Worm (Caenorhabditis elegans) whole organism, midembryonic: ENCODE measurements around the gene B0507.3.

Experiments used
- T22C8.4 ChIP-seq: fragments of 200-800 bp; sonication (Bioruptor generic); IDR thresholded peaks from 2 replicates; pipeline ENCODE4 v1.3.6; 2022; ENCODE audit warnings: missing genetic modification characterization, missing compliant biosample characterization
- cog-1 ChIP-seq: sonication (generic microtip); optimal IDR thresholded peaks from 2 replicates; lab custom pipeline; 2016; ENCODE audit warnings: missing genetic modification characterization, missing compliant biosample characterization
- flt-1 ChIP-seq: fragments of 200-800 bp; sonication (Bioruptor generic); IDR thresholded peaks from 2 replicates; pipeline ENCODE4 v1.3.6; 2022; ENCODE audit warnings: missing genetic modification characterization, missing compliant biosample characterization
- klf-2 ChIP-seq: fragments of 200-800 bp; sonication (Bioruptor generic); conservative IDR thresholded peaks from 2 replicates; pipeline ENCODE4 v1.3.6; 2022; ENCODE audit warnings: missing genetic modification reagents, missing genetic modification characterization, missing compliant biosample characterization
- med-1 ChIP-seq: sonication (generic microtip); optimal IDR thresholded peaks from 2 replicates; lab custom pipeline; 2017; ENCODE audit warnings: missing genetic modification characterization, mild to moderate bottlenecking, missing compliant biosample characterization, antibody characterized with exemption, missing genetic modification reagents; ENCODE audit not compliant: insufficient read depth
- ref-1 ChIP-seq: fragments of 200-800 bp; sonication (Bioruptor generic); conservative IDR thresholded peaks from 2 replicates; pipeline ENCODE4 v1.3.6; 2022; ENCODE audit warnings: missing genetic modification reagents, missing genetic modification characterization, missing compliant biosample characterization
- tab-1 ChIP-seq: fragments of 200-800 bp; sonication (Bioruptor generic); IDR thresholded peaks from 2 replicates; pipeline ENCODE4 v1.3.6; 2022; ENCODE audit warnings: missing genetic modification characterization, missing compliant biosample characterization
- ztf-23 ChIP-seq: fragments of 200-800 bp; sonication (Bioruptor generic); IDR thresholded peaks from 2 replicates; pipeline ENCODE4 v1.3.6; 2022; ENCODE audit warnings: missing genetic modification reagents, missing genetic modification characterization, missing compliant biosample characterization
- ztf-29 ChIP-seq: fragments of 200-800 bp; sonication (Bioruptor generic); IDR thresholded peaks from 2 replicates; pipeline ENCODE4 v1.3.6; 2022; ENCODE audit warnings: missing genetic modification reagents, missing genetic modification characterization, missing compliant biosample characterization

B0507.3 gene

DNA sequence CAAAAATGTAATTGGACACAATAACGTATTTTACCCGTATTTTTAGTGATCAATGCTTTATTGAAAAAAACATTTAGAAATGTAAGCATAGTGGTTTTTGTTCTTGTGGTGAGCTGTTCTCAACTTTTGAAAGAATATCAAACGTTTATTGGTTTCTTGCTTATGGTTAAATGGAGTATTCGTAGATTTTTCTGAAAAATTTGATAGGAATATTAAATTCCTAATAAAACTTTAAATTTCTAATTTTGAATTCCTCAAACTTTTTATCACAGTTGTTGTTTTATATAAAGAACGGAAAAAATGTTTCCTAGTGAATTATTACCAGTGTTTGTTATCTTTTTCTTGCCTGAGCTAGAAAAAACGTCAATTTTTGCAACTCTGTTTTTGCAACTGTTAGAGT lies 15.3 kb upstream of the B0507.3 start, which contains the start of gene B0507.5:
B0507.5 (plus strand) TSS at position 301 of the 400 bp plus-strand sequence.
- no peak for TF ChIP-seq ref-1 (GFP tag; lab: Robert Waterston, UW)
- no peak for TF ChIP-seq T22C8.4
- TF ChIP-seq tab-1 (GFP tag; lab: Robert Waterston, UW), result no peak
- TF ChIP-seq med-1 (GFP tag; lab: Kevin White, UChicago), result no peak
- TF ChIP-seq ztf-29, result no peak
- TF ChIP-seq klf-2 (GFP tag; lab: Robert Waterston, UW), result no peak
- TF ChIP-seq ztf-23 (GFP tag; lab: Robert Waterston, UW), result no peak
- no peak for TF ChIP-seq flt-1
- no peak for TF ChIP-seq cog-1 (tag; lab: Kevin White, UChicago)

- TF ChIP-seq ztf-29 (no peak), klf-2 (GFP tag; lab: Robert Waterston, UW) (no peak), flt-1 (no peak), cog-1 (tag; lab: Kevin White, UChicago) (no peak), ztf-23 (GFP tag; lab: Robert Waterston, UW) (no peak), tab-1 (GFP tag; lab: Robert Waterston, UW) (no peak), T22C8.4 (no peak), ref-1 (GFP tag; lab: Robert Waterston, UW) (no peak), med-1 (GFP tag; lab: Kevin White, UChicago) (no peak)
Observed at ce11 chrV:8754670-8755069, 14.0 kb upstream of the B0507.3 start, which contains the start of gene B0507.4. Gene B0507.4, plus strand, starts transcription at chrV:8754970.

ce11 chrV:8758618-8759017 lies 10.1 kb upstream of the B0507.3 start, which contains the start of gene B0507.7:
Gene B0507.7, minus strand, starts transcription at chrV:8758718.
- TF ChIP-seq klf-2 (GFP tag; lab: Robert Waterston, UW), result no peak
- no peak for TF ChIP-seq ref-1 (GFP tag; lab: Robert Waterston, UW)
- no peak for TF ChIP-seq ztf-29
- no peak for TF ChIP-seq T22C8.4
- TF ChIP-seq ztf-23 (GFP tag; lab: Robert Waterston, UW), result no peak
- TF ChIP-seq med-1 (GFP tag; lab: Kevin White, UChicago), result no peak
- no peak for TF ChIP-seq cog-1 (tag; lab: Kevin White, UChicago)
- TF ChIP-seq tab-1 (GFP tag; lab: Robert Waterston, UW), result no peak
- no peak for TF ChIP-seq flt-1

ce11 chrV:8760416-8760815 lies 8.3 kb upstream of the B0507.3 start, which contains the start of gene ddn-1:
Gene ddn-1, minus strand, starts transcription at chrV:8760516.
- no peak for TF ChIP-seq T22C8.4
- TF ChIP-seq ztf-29, result no peak
- TF ChIP-seq ref-1 (GFP tag; lab: Robert Waterston, UW), result no peak
- TF ChIP-seq med-1 (GFP tag; lab: Kevin White, UChicago), result no peak
- no peak for TF ChIP-seq ztf-23 (GFP tag; lab: Robert Waterston, UW)

ce11 chrV:8762861-8763260 lies 5.8 kb upstream of the B0507.3 start, which contains the start of gene B0507.8:
Gene B0507.8, minus strand, starts transcription at chrV:8762961.
- TF ChIP-seq flt-1 (no peak), med-1 (GFP tag; lab: Kevin White, UChicago) (no peak), tab-1 (GFP tag; lab: Robert Waterston, UW) (no peak), ref-1 (GFP tag; lab: Robert Waterston, UW) (no peak), ztf-23 (GFP tag; lab: Robert Waterston, UW) (no peak), ztf-29 (no peak), klf-2 (GFP tag; lab: Robert Waterston, UW) (no peak), T22C8.4 (no peak), cog-1 (tag; lab: Kevin White, UChicago) (no peak)

ce11 chrV:8765938-8766337 lies 2.8 kb upstream of the B0507.3 start, which contains the start of gene B0507.9:
Gene B0507.9, minus strand, starts transcription at chrV:8766038.
- TF ChIP-seq ref-1 (GFP tag; lab: Robert Waterston, UW) (no peak), tab-1 (GFP tag; lab: Robert Waterston, UW) (no peak), ztf-23 (GFP tag; lab: Robert Waterston, UW) (no peak), T22C8.4 (no peak), ztf-29 (no peak), cog-1 (tag; lab: Kevin White, UChicago) (no peak), med-1 (GFP tag; lab: Kevin White, UChicago) (no peak), klf-2 (GFP tag; lab: Robert Waterston, UW) (no peak), flt-1 (no peak)

- TF ChIP-seq ztf-29 (no peak), ref-1 (GFP tag; lab: Robert Waterston, UW) (no peak), ztf-23 (GFP tag; lab: Robert Waterston, UW) (no peak), cog-1 (tag; lab: Kevin White, UChicago) (no peak), flt-1 (no peak), T22C8.4 (no peak), med-1 (GFP tag; lab: Kevin White, UChicago) (no peak), tab-1 (GFP tag; lab: Robert Waterston, UW) (no peak), klf-2 (GFP tag; lab: Robert Waterston, UW) (no peak)
Observed at ce11 chrV:8767041-8767440, 1.7 kb upstream of the B0507.3 start.

DNA sequence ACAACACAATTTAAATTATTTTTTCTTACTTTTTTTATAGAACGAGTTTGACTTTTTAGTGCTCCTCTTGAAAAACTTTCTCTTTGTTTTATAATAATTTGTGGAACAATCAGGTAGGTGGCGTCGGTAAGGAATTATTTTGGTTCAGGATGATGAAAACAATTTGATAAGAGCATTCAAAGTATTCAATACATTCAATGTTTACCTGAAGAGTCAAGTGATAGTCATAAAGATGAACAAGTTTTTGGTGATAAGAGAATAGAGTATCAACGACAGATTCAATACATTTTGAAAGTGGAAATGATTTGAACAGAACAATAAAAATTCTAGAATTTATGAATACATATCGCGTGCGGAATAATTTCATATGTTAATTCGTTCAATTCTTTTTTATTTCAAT lies 1.2 kb upstream of the B0507.3 start:
- TF ChIP-seq ref-1 (GFP tag; lab: Robert Waterston, UW) (no peak), ztf-23 (GFP tag; lab: Robert Waterston, UW) (no peak), klf-2 (GFP tag; lab: Robert Waterston, UW) (no peak), T22C8.4 (no peak), flt-1 (no peak), tab-1 (GFP tag; lab: Robert Waterston, UW) (no peak), cog-1 (tag; lab: Kevin White, UChicago) (no peak), med-1 (GFP tag; lab: Kevin White, UChicago) (no peak), ztf-29 (no peak)

DNA sequence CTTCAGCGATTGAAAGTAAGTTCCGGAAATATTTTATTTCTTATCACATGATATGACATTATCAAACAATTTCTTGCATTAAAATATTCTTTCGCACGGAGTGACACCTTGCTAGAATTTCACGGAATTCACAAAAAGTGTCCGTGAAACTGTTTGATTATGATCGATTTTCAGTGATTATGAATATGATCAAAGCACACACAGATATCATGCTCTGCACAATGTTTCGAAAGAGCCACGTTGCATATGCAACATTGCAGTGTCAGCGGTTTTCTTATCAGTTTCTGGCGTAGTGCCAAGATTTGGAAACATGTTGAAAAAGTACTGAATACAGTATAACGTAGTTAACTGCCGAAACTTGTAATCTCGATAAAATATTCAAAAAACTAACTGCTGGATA lies 445 bp downstream of the B0507.3 start:
- no peak for TF ChIP-seq ztf-29
- TF ChIP-seq T22C8.4, result no peak
- TF ChIP-seq klf-2 (GFP tag; lab: Robert Waterston, UW), result no peak
- TF ChIP-seq tab-1 (GFP tag; lab: Robert Waterston, UW), result no peak
- TF ChIP-seq ztf-23 (GFP tag; lab: Robert Waterston, UW), result no peak
- no peak for TF ChIP-seq cog-1 (tag; lab: Kevin White, UChicago)
- TF ChIP-seq flt-1, result no peak
- TF ChIP-seq med-1 (GFP tag; lab: Kevin White, UChicago), result no peak
- TF ChIP-seq ref-1 (GFP tag; lab: Robert Waterston, UW), result no peak
